Worm (Caenorhabditis elegans) whole organism, young adult: ENCODE measurements around the gene T19D12.4.

Experiments used
- B0019.2 ChIP-seq: fragments of 200-800 bp; sonication (Bioruptor generic); conservative IDR thresholded peaks from 2 replicates; pipeline ENCODE4 v1.3.6; 2022; ENCODE audit warnings: missing genetic modification reagents, missing genetic modification characterization, missing compliant biosample characterization
- B0336.3 ChIP-seq: fragments of 200-800 bp; sonication (Bioruptor generic); IDR thresholded peaks from 2 replicates; pipeline ENCODE4 v1.3.6; 2022; ENCODE audit warnings: missing genetic modification characterization, missing compliant biosample characterization
- C17E4.6 ChIP-seq: fragments of 200-800 bp; sonication (Bioruptor generic); IDR thresholded peaks from 2 replicates; pipeline ENCODE4 v1.3.6; 2022; ENCODE audit warnings: missing genetic modification reagents, missing genetic modification characterization, missing compliant biosample characterization
- D2030.7 ChIP-seq: fragments of 200-800 bp; sonication (Bioruptor generic); IDR thresholded peaks from 2 replicates; pipeline ENCODE4 v1.3.6; 2022; ENCODE audit warnings: missing genetic modification reagents, missing genetic modification characterization, missing compliant biosample characterization
- T07F8.4 ChIP-seq: sonication (generic microtip); optimal IDR thresholded peaks from 2 replicates; lab custom pipeline; 2016; ENCODE audit warnings: mild to moderate bottlenecking, missing genetic modification characterization, moderate library complexity, missing compliant biosample characterization
- T26A5.8 ChIP-seq: sonication (generic microtip); optimal IDR thresholded peaks from 2 replicates; lab custom pipeline; 2016; ENCODE audit warnings: missing genetic modification characterization, missing compliant biosample characterization
- Y53G8AR.9 ChIP-seq: fragments of 200-800 bp; sonication (Bioruptor generic); conservative IDR thresholded peaks from 2 replicates; pipeline ENCODE4 v1.3.6; 2022; ENCODE audit warnings: missing genetic modification reagents, missing genetic modification characterization, missing compliant biosample characterization
- aptf-2 ChIP-seq: fragments of 200-800 bp; sonication (Bioruptor generic); conservative IDR thresholded peaks from 2 replicates; pipeline ENCODE4 v1.3.6; 2022; ENCODE audit warnings: missing genetic modification reagents, missing genetic modification characterization, missing compliant biosample characterization
- atf-7 ChIP-seq: sonication (generic microtip); optimal IDR thresholded peaks from 2 replicates; lab custom pipeline; 2017; ENCODE audit warnings: mild to moderate bottlenecking, missing genetic modification characterization, missing compliant biosample characterization
- attf-3 ChIP-seq: fragments of 200-800 bp; sonication (Bioruptor generic); conservative IDR thresholded peaks from 2 replicates; pipeline ENCODE4 v1.3.6; 2022; ENCODE audit warnings: missing genetic modification reagents, missing genetic modification characterization, missing compliant biosample characterization
- bed-1 ChIP-seq: fragments of 200-800 bp; sonication (Bioruptor generic); IDR thresholded peaks from 2 replicates; pipeline ENCODE4 v1.3.6; 2022; ENCODE audit warnings: missing genetic modification reagents, missing genetic modification characterization, missing compliant biosample characterization
- ccch-3 ChIP-seq: fragments of 200-800 bp; sonication (Bioruptor generic); optimal IDR thresholded peaks from 2 replicates; lab custom pipeline; 2018; ENCODE audit warnings: mild to moderate bottlenecking, missing genetic modification characterization, missing compliant biosample characterization
- cebp-1 ChIP-seq, 2 experiments: fragments of 200-800 bp in 1 of 2; sonication (Bioruptor generic) in 1 of 2; sonication (generic microtip) in 1 of 2; IDR thresholded peaks in 1 of 2; optimal IDR thresholded peaks in 1 of 2; 2 replicates each; pipeline versions ENCODE4 v1.3.6 to Lab custom; 2017 to 2022; ENCODE audit warnings: missing compliant biosample characterization in 2 of 2, missing genetic modification characterization in 2 of 2, mild to moderate bottlenecking in 1 of 2, missing genetic modification reagents in 1 of 2, moderate library complexity in 1 of 2
- ceh-40 ChIP-seq: fragments of 200-800 bp; sonication (Bioruptor generic); IDR thresholded peaks from 2 replicates; pipeline ENCODE4 v1.3.6; 2022; ENCODE audit warnings: missing genetic modification characterization, missing compliant biosample characterization
- ceh-79 ChIP-seq: sonication (generic microtip); optimal IDR thresholded peaks from 2 replicates; lab custom pipeline; 2017; ENCODE audit warnings: mild to moderate bottlenecking, missing genetic modification characterization, missing compliant biosample characterization
- ceh-91 ChIP-seq: fragments of 200-800 bp; sonication (Bioruptor generic); IDR thresholded peaks from 2 replicates; pipeline ENCODE4 v1.3.6; 2022; ENCODE audit warnings: missing genetic modification reagents, missing genetic modification characterization, missing compliant biosample characterization
- dox-1 ChIP-seq: fragments of 200-800 bp; sonication (Bioruptor generic); IDR thresholded peaks from 2 replicates; pipeline ENCODE4 v1.3.6; 2022; ENCODE audit warnings: missing genetic modification reagents, missing genetic modification characterization, missing compliant biosample characterization
- dpff-1 ChIP-seq: sonication (generic microtip); optimal IDR thresholded peaks from 2 replicates; lab custom pipeline; 2017; ENCODE audit warnings: mild to moderate bottlenecking, missing genetic modification characterization, missing compliant biosample characterization
- egl-44 ChIP-seq: fragments of 200-800 bp; sonication (Bioruptor generic); IDR thresholded peaks from 2 replicates; pipeline ENCODE4 v1.3.6; 2022; ENCODE audit warnings: missing genetic modification reagents, missing genetic modification characterization, missing compliant biosample characterization
- ekl-4 ChIP-seq: fragments of 200-800 bp; sonication (Bioruptor generic); IDR thresholded peaks from 2 replicates; pipeline ENCODE4 v1.3.6; 2022; ENCODE audit warnings: missing genetic modification reagents, missing genetic modification characterization, missing compliant biosample characterization
- hlh-12 ChIP-seq: sonication (generic microtip); optimal IDR thresholded peaks from 2 replicates; lab custom pipeline; 2016; ENCODE audit warnings: missing genetic modification characterization, missing compliant biosample characterization
- hrde-1 ChIP-seq: sonication (generic microtip); optimal IDR thresholded peaks from 2 replicates; lab custom pipeline; 2016; ENCODE audit warnings: missing genetic modification characterization, mild to moderate bottlenecking, missing compliant biosample characterization, moderate library complexity, missing genotype, missing genetic modification reagents, borderline replicate concordance
- hsf-1 ChIP-seq: fragments of 200-800 bp; sonication (Bioruptor generic); IDR thresholded peaks from 2 replicates; pipeline ENCODE4 v1.3.6; 2022; ENCODE audit warnings: missing genetic modification reagents, missing genetic modification characterization, missing compliant biosample characterization
- lag-1 ChIP-seq: fragments of 200-800 bp; sonication (Bioruptor generic); IDR thresholded peaks from 2 replicates; pipeline ENCODE4 v1.3.6; 2022; ENCODE audit warnings: missing genetic modification reagents, missing genetic modification characterization, missing compliant biosample characterization
- lin-26 ChIP-seq: fragments of 200-800 bp; sonication (Bioruptor generic); IDR thresholded peaks from 2 replicates; pipeline ENCODE4 v1.3.6; 2022; ENCODE audit warnings: missing genetic modification reagents, missing genetic modification characterization, missing compliant biosample characterization
- lin-35 ChIP-seq, 3 experiments: fragments of 150-350 bp in 2 of 3; sonication (generic microtip) in 1 of 3; optimal IDR thresholded peaks; 2 replicates each; lab custom pipeline; 2014 to 2018; ENCODE audit warnings: missing biosample characterization in 3 of 3, missing genetic modification characterization in 3 of 3, missing genetic modification reagents in 3 of 3
- lin-54 ChIP-seq: fragments of 200-800 bp; sonication (Bioruptor generic); optimal IDR thresholded peaks from 2 replicates; lab custom pipeline; 2018; ENCODE audit warnings: mild to moderate bottlenecking, missing genetic modification characterization, missing compliant biosample characterization
- lir-1 ChIP-seq: fragments of 200-800 bp; sonication (Bioruptor generic); conservative IDR thresholded peaks from 2 replicates; pipeline ENCODE4 v1.3.6; 2022; ENCODE audit warnings: missing genetic modification reagents, missing genetic modification characterization, missing compliant biosample characterization
- lsl-1 ChIP-seq: fragments of 200-800 bp; sonication (Bioruptor generic); optimal IDR thresholded peaks from 2 replicates; lab custom pipeline; 2018; ENCODE audit warnings: mild to moderate bottlenecking, missing genetic modification characterization, moderate library complexity, missing compliant biosample characterization
- madf-8 ChIP-seq: fragments of 200-800 bp; sonication (Bioruptor generic); conservative IDR thresholded peaks from 2 replicates; pipeline ENCODE4 v1.3.6; 2022; ENCODE audit warnings: missing genetic modification reagents, missing genetic modification characterization, missing compliant biosample characterization
- nfya-1 ChIP-seq: sonication (generic microtip); optimal IDR thresholded peaks from 2 replicates; lab custom pipeline; 2017; ENCODE audit warnings: antibody characterized with exemption, missing compliant biosample characterization, missing genetic modification characterization, borderline replicate concordance; ENCODE audit not compliant: insufficient read depth
- nfya-2 ChIP-seq: fragments of 200-800 bp; sonication (Bioruptor generic); IDR thresholded peaks from 2 replicates; pipeline ENCODE4 v1.3.6; 2022; ENCODE audit warnings: missing genetic modification reagents, missing genetic modification characterization, missing compliant biosample characterization
- nhr-120 ChIP-seq: fragments of 200-800 bp; sonication (Bioruptor generic); IDR thresholded peaks from 2 replicates; pipeline ENCODE4 v1.3.6; 2022; ENCODE audit warnings: missing genetic modification characterization, missing compliant biosample characterization
- nhr-27 ChIP-seq: fragments of 200-800 bp; sonication (Bioruptor generic); optimal IDR thresholded peaks from 2 replicates; lab custom pipeline; 2018; ENCODE audit warnings: mild to moderate bottlenecking, missing genetic modification characterization, moderate library complexity, missing compliant biosample characterization
- pha-4 ChIP-seq: fragments of 150-350 bp; sonication (generic microtip); optimal IDR thresholded peaks from 2 replicates; lab custom pipeline; 2014; ENCODE audit warnings: missing biosample characterization, missing genetic modification reagents, missing genetic modification characterization
- rcor-1 ChIP-seq: fragments of 200-800 bp; sonication (Bioruptor generic); IDR thresholded peaks from 2 replicates; pipeline ENCODE4 v1.3.6; 2022; ENCODE audit warnings: missing genetic modification reagents, missing genetic modification characterization, missing compliant biosample characterization
- rec-8 ChIP-seq, 2 experiments: sonication (generic microtip); optimal IDR thresholded peaks; 2 replicates each; lab custom pipeline; 2016; ENCODE audit warnings: mild to moderate bottlenecking in 2 of 2, missing genetic modification characterization in 2 of 2, missing genetic modification reagents in 2 of 2, missing genotype in 2 of 2, missing biosample characterization in 1 of 2, missing compliant biosample characterization in 1 of 2, moderate library complexity in 1 of 2
- sdz-38 ChIP-seq: sonication (generic microtip); optimal IDR thresholded peaks from 2 replicates; lab custom pipeline; 2016; ENCODE audit warnings: missing genotype, missing genetic modification characterization, missing compliant biosample characterization
- snpc-1.1 ChIP-seq: sonication (generic microtip); optimal IDR thresholded peaks from 2 replicates; lab custom pipeline; 2017; ENCODE audit warnings: missing genetic modification characterization, mild to moderate bottlenecking, missing compliant biosample characterization, antibody characterized with exemption, moderate library complexity, missing genotype, missing genetic modification reagents; ENCODE audit not compliant: insufficient read depth
- snpc-4 ChIP-seq, 5 experiments: fragments of 150-350 bp in 1 of 5; sonication (generic microtip) in 4 of 5; optimal IDR thresholded peaks; 2 replicates each; lab custom pipeline; 2014 to 2018; ENCODE audit warnings: missing genetic modification characterization in 5 of 5, missing biosample characterization in 3 of 5, antibody characterized with exemption in 2 of 5, mild to moderate bottlenecking in 2 of 5, missing compliant biosample characterization in 2 of 5, missing genotype in 2 of 5, moderate library complexity in 2 of 5, missing genetic modification reagents in 1 of 5
- somi-1 ChIP-seq: fragments of 200-800 bp; sonication (Bioruptor generic); optimal IDR thresholded peaks from 2 replicates; lab custom pipeline; 2018; ENCODE audit warnings: mild to moderate bottlenecking, missing genetic modification characterization, missing compliant biosample characterization
- tbp1 ChIP-seq: fragments of 200-800 bp; sonication (Bioruptor generic); optimal IDR thresholded peaks from 2 replicates; lab custom pipeline; 2018; ENCODE audit warnings: mild to moderate bottlenecking, missing genetic modification characterization, missing compliant biosample characterization
- tbx-9 ChIP-seq: sonication (generic microtip); optimal IDR thresholded peaks from 2 replicates; lab custom pipeline; 2016; ENCODE audit warnings: borderline replicate concordance, missing genetic modification characterization, inconsistent platforms, missing compliant biosample characterization
- tlf-1 ChIP-seq: fragments of 200-800 bp; sonication (Bioruptor generic); optimal IDR thresholded peaks from 2 replicates; lab custom pipeline; 2018; ENCODE audit warnings: mild to moderate bottlenecking, missing genetic modification characterization, missing compliant biosample characterization
- ztf-22 ChIP-seq: fragments of 200-800 bp; sonication (Bioruptor generic); optimal IDR thresholded peaks from 2 replicates; lab custom pipeline; 2018; ENCODE audit warnings: mild to moderate bottlenecking, missing genetic modification characterization, moderate library complexity, missing compliant biosample characterization

Gene T19D12.4

ce11 chrII:6588605-6589292, 42.2 kb upstream of the T19D12.4 start, which contains the start of gene icd-1 (continued):
- TF ChIP-seq atf-7 = peak; percentile 82
- TF ChIP-seq somi-1 = peak; percentile 90
- TF ChIP-seq snpc-1.1 (tag; lab: Kevin White, UChicago) = peak; percentile 77
- TF ChIP-seq ztf-22 = peak; percentile 37
- peak; percentile 95 for TF ChIP-seq dox-1 (GFP tag; lab: Robert Waterston, UW)
- TF ChIP-seq lin-54 (GFP tag; lab: Kevin White, UChicago) = peak; percentile 90
- peak; percentile 99 for TF ChIP-seq cebp-1 (GFP tag; IDR thresholded peaks at IDR 0.05; lab: Robert Waterston, UW)
- TF ChIP-seq cebp-1 (tag; optimal IDR thresholded peaks at IDR 0.05; lab: Kevin White, UChicago) = peak; percentile 100
- peak; percentile 93 for TF ChIP-seq rcor-1 (GFP tag; lab: Robert Waterston, UW)
- TF ChIP-seq nfya-1 (tag; lab: Kevin White, UChicago) = no peak
- TF ChIP-seq attf-3 (GFP tag; lab: Robert Waterston, UW) = peak; percentile 72; the same call in 1 of the 2 replicates
- peak; percentile 85 for TF ChIP-seq lir-1 (GFP tag; lab: Robert Waterston, UW)
- TF ChIP-seq lin-35 (GFP tag; optimal IDR thresholded peaks at IDR 0.05; lab: Kevin White, UChicago) = peak in 2 of 3 experiments; percentile 67 to 88
- TF ChIP-seq lin-26 (GFP tag; lab: Robert Waterston, UW) = peak; percentile 45; the same call in 1 of the 2 replicates
- peak; percentile 81 for TF ChIP-seq lsl-1
- TF ChIP-seq C17E4.6 (GFP tag; lab: Robert Waterston, UW) = peak; percentile 57; the same call in 1 of the 2 replicates
- TF ChIP-seq egl-44 (GFP tag; lab: Robert Waterston, UW) = 0 out of 2 replicates have a peak, but pooled peaks have one; percentile 33
- TF ChIP-seq nfya-2 = no peak
- peak; percentile 78 for TF ChIP-seq ceh-91 (GFP tag; lab: Robert Waterston, UW)
- no peak for TF ChIP-seq T26A5.8 (tag; lab: Kevin White, UChicago)
- no peak for TF ChIP-seq tbx-9 (tag; lab: Kevin White, UChicago)
- TF ChIP-seq snpc-4 (GFP tag; optimal IDR thresholded peaks at IDR 0.05; lab: Kevin White, UChicago) = peak; percentile 79
- TF ChIP-seq snpc-4 (tag; optimal IDR thresholded peaks at IDR 0.05; lab: Kevin White, UChicago) = peak; percentile 83 to 90 (median 87)
- TF ChIP-seq hrde-1 (tag; lab: Kevin White, UChicago) = peak; percentile 58
- TF ChIP-seq tlf-1 = peak; percentile 94
- TF ChIP-seq hlh-12 (tag; lab: Kevin White, UChicago) = no peak
- peak; percentile 97 for TF ChIP-seq hsf-1 (GFP tag; lab: Robert Waterston, UW)
- TF ChIP-seq ccch-3 (GFP tag; lab: Kevin White, UChicago) = no peak
- peak; percentile 71 for TF ChIP-seq madf-8 (GFP tag; lab: Robert Waterston, UW)
- TF ChIP-seq dpff-1 = no peak
- no peak for TF ChIP-seq ceh-79 (tag; lab: Kevin White, UChicago)
- TF ChIP-seq ceh-40 (GFP tag; lab: Robert Waterston, UW) = no peak
- peak in 1 of 2 experiments; percentile 65 for TF ChIP-seq rec-8 (tag; optimal IDR thresholded peaks at IDR 0.05; lab: Kevin White, UChicago)
- TF ChIP-seq B0019.2 = peak; percentile 74; the same call in 1 of the 2 replicates
- no peak for TF ChIP-seq lag-1 (GFP tag; lab: Robert Waterston, UW)
- no peak for TF ChIP-seq T07F8.4 (tag; lab: Kevin White, UChicago)
- TF ChIP-seq aptf-2 (GFP tag; lab: Robert Waterston, UW) = 0 out of 2 replicates have a peak, but pooled peaks have one; percentile 13
- no peak for TF ChIP-seq nhr-120
- no peak for TF ChIP-seq bed-1 (GFP tag; lab: Robert Waterston, UW)
- no peak for TF ChIP-seq pha-4
- TF ChIP-seq D2030.7 = peak; percentile 89
- peak; percentile 92 for TF ChIP-seq Y53G8AR.9 (GFP tag; lab: Robert Waterston, UW)
- peak; percentile 76 for TF ChIP-seq tbp1
- no peak for TF ChIP-seq nhr-27
- TF ChIP-seq ekl-4 (GFP tag; lab: Robert Waterston, UW) = peak; percentile 97
- no peak for TF ChIP-seq sdz-38
- peak; percentile 89 for TF ChIP-seq B0336.3 (GFP tag; lab: Robert Waterston, UW)
